Worm (Caenorhabditis elegans) whole organism, L2 larva: ENCODE measurements around the gene Y64G10A.7.

Source experiments
- C34F6.9 ChIP-seq: fragments of 150-350 bp; optimal IDR thresholded peaks from 2 replicates; lab custom pipeline; 2014; ENCODE audit warnings: missing biosample characterization, missing genetic modification characterization
- F13H6.1 ChIP-seq: sonication (generic microtip); optimal IDR thresholded peaks from 2 replicates; lab custom pipeline; 2016; ENCODE audit warnings: missing genetic modification characterization, missing compliant biosample characterization
- blmp-1 ChIP-seq: sonication (generic microtip); optimal IDR thresholded peaks from 2 replicates; lab custom pipeline; 2017; ENCODE audit warnings: missing genetic modification characterization, mild to moderate bottlenecking, missing compliant biosample characterization, antibody characterized with exemption, moderate library complexity; ENCODE audit not compliant: insufficient read depth
- ceh-16 ChIP-seq: fragments of 150-350 bp; optimal IDR thresholded peaks from 2 replicates; lab custom pipeline; 2014; ENCODE audit warnings: missing biosample characterization, missing genetic modification characterization
- ceh-82 ChIP-seq: fragments of 150-350 bp; optimal IDR thresholded peaks from 2 replicates; lab custom pipeline; 2014; ENCODE audit warnings: missing biosample characterization, missing genetic modification characterization
- crh-2 ChIP-seq: sonication (generic microtip); optimal IDR thresholded peaks from 2 replicates; lab custom pipeline; 2017; ENCODE audit warnings: missing biosample characterization, missing genetic modification characterization
- dmd-4 ChIP-seq: sonication (generic microtip); optimal IDR thresholded peaks from 2 replicates; lab custom pipeline; 2017; ENCODE audit warnings: missing biosample characterization, missing genetic modification characterization
- egl-27 ChIP-seq: sonication (generic microtip); optimal IDR thresholded peaks from 3 replicates; lab custom pipeline; 2017; ENCODE audit warnings: missing biosample characterization, missing genetic modification reagents, missing genetic modification characterization
- elt-1 ChIP-seq: fragments of 150-350 bp; optimal IDR thresholded peaks from 2 replicates; lab custom pipeline; 2014; ENCODE audit warnings: missing biosample characterization, missing genetic modification characterization
- elt-3 ChIP-seq: sonication (generic microtip); optimal IDR thresholded peaks from 2 replicates; lab custom pipeline; 2017; ENCODE audit warnings: missing biosample characterization, missing genetic modification characterization
- fos-1 ChIP-seq: fragments of 150-350 bp; optimal IDR thresholded peaks from 2 replicates; lab custom pipeline; 2014; ENCODE audit warnings: missing biosample characterization, missing genetic modification characterization
- gmeb-1 ChIP-seq: fragments of 150-350 bp; optimal IDR thresholded peaks from 2 replicates; lab custom pipeline; 2014; ENCODE audit warnings: missing biosample characterization, missing genetic modification characterization
- lin-11 ChIP-seq: fragments of 150-350 bp; sonication (generic microtip); optimal IDR thresholded peaks from 2 replicates; lab custom pipeline; 2014; ENCODE audit warnings: missing biosample characterization, missing genetic modification characterization, inconsistent platforms, mixed read lengths
- lin-13 ChIP-seq: fragments of 150-350 bp; optimal IDR thresholded peaks from 2 replicates; lab custom pipeline; 2014; ENCODE audit warnings: missing biosample characterization, missing genetic modification reagents, missing genetic modification characterization
- lsy-2 ChIP-seq, 2 experiments: fragments of 150-350 bp in 1 of 2; sonication (generic microtip) in 1 of 2; optimal IDR thresholded peaks; 2 replicates each; lab custom pipeline; 2014 to 2017; ENCODE audit warnings: missing biosample characterization in 2 of 2, missing genetic modification characterization in 2 of 2
- mab-5 ChIP-seq: fragments of 150-350 bp; optimal IDR thresholded peaks from 2 replicates; lab custom pipeline; 2014; ENCODE audit warnings: missing biosample characterization, missing genetic modification characterization
- mbf-1 ChIP-seq: sonication (generic microtip); optimal IDR thresholded peaks from 2 replicates; lab custom pipeline; 2017; ENCODE audit warnings: missing biosample characterization, missing genetic modification characterization
- mdl-1 ChIP-seq, 2 experiments: fragments of 150-350 bp in 1 of 2; sonication (generic microtip) in 1 of 2; optimal IDR thresholded peaks; 2 replicates each; lab custom pipeline; 2017; ENCODE audit warnings: missing biosample characterization in 2 of 2, missing genetic modification characterization in 2 of 2
- nhr-10 ChIP-seq: sonication (generic microtip); optimal IDR thresholded peaks from 2 replicates; lab custom pipeline; 2017; ENCODE audit warnings: missing biosample characterization, missing genetic modification characterization
- nhr-11 ChIP-seq: fragments of 150-350 bp; optimal IDR thresholded peaks from 2 replicates; lab custom pipeline; 2014; ENCODE audit warnings: missing biosample characterization, missing genetic modification characterization
- nhr-12 ChIP-seq: fragments of 150-350 bp; optimal IDR thresholded peaks from 2 replicates; lab custom pipeline; 2014; ENCODE audit warnings: missing biosample characterization, missing genetic modification characterization
- nhr-129 ChIP-seq: fragments of 150-350 bp; optimal IDR thresholded peaks from 2 replicates; lab custom pipeline; 2014; ENCODE audit warnings: missing biosample characterization, missing genetic modification characterization
- nhr-23 ChIP-seq: fragments of 150-350 bp; optimal IDR thresholded peaks from 2 replicates; lab custom pipeline; 2014; ENCODE audit warnings: missing biosample characterization, missing genetic modification reagents, missing genetic modification characterization
- nhr-237 ChIP-seq: fragments of 150-350 bp; optimal IDR thresholded peaks from 2 replicates; lab custom pipeline; 2014; ENCODE audit warnings: missing biosample characterization, missing genetic modification characterization
- nhr-25 ChIP-seq: fragments of 150-350 bp; sonication (generic microtip); optimal IDR thresholded peaks from 3 replicates; lab custom pipeline; 2014; ENCODE audit warnings: missing biosample characterization, missing genetic modification characterization
- nhr-6 ChIP-seq: fragments of 150-350 bp; optimal IDR thresholded peaks from 2 replicates; lab custom pipeline; 2014; ENCODE audit warnings: missing biosample characterization, missing genetic modification characterization
- nhr-77 ChIP-seq: fragments of 150-350 bp; optimal IDR thresholded peaks from 2 replicates; lab custom pipeline; 2014; ENCODE audit warnings: missing biosample characterization, missing genetic modification characterization
- peb-1 ChIP-seq: fragments of 150-350 bp; optimal IDR thresholded peaks from 2 replicates; lab custom pipeline; 2014; ENCODE audit warnings: missing biosample characterization, missing genetic modification characterization
- sem-4 ChIP-seq: fragments of 150-350 bp; optimal IDR thresholded peaks from 2 replicates; lab custom pipeline; 2014; ENCODE audit warnings: missing biosample characterization, missing genetic modification reagents, missing genetic modification characterization
- skn-1 ChIP-seq: sonication (generic microtip); optimal IDR thresholded peaks from 2 replicates; lab custom pipeline; 2017; ENCODE audit warnings: missing biosample characterization, missing genetic modification characterization
- sma-3 ChIP-seq: sonication (generic microtip); optimal IDR thresholded peaks from 2 replicates; lab custom pipeline; 2016; ENCODE audit warnings: missing genetic modification reagents, missing genetic modification characterization, missing compliant biosample characterization
- sma-9 ChIP-seq, 2 experiments: fragments of 150-350 bp in 1 of 2; sonication (generic microtip) in 1 of 2; optimal IDR thresholded peaks; 2 replicates each; lab custom pipeline; 2014 to 2016; ENCODE audit warnings: missing genetic modification characterization in 2 of 2, mild to moderate bottlenecking in 1 of 2, missing biosample characterization in 1 of 2, missing compliant biosample characterization in 1 of 2, missing genetic modification reagents in 1 of 2, moderate library complexity in 1 of 2
- snpc-4 ChIP-seq: fragments of 150-350 bp; optimal IDR thresholded peaks from 2 replicates; lab custom pipeline; 2014; ENCODE audit warnings: missing biosample characterization, missing genetic modification characterization
- unc-39 ChIP-seq: fragments of 150-350 bp; optimal IDR thresholded peaks from 2 replicates; lab custom pipeline; 2014; ENCODE audit warnings: missing biosample characterization, missing genetic modification characterization
- unc-55 ChIP-seq: fragments of 150-350 bp; sonication (generic microtip); optimal IDR thresholded peaks from 3 replicates; lab custom pipeline; 2014; ENCODE audit warnings: missing biosample characterization, missing genetic modification reagents, missing genetic modification characterization
- unc-62 ChIP-seq: fragments of 150-350 bp; optimal IDR thresholded peaks from 2 replicates; lab custom pipeline; 2014; ENCODE audit warnings: missing biosample characterization, missing genetic modification reagents, missing genetic modification characterization
- zag-1 ChIP-seq: fragments of 150-350 bp; optimal IDR thresholded peaks from 2 replicates; lab custom pipeline; 2014; ENCODE audit warnings: missing biosample characterization, missing genetic modification characterization
- ztf-11 ChIP-seq: sonication (generic microtip); optimal IDR thresholded peaks from 2 replicates; lab custom pipeline; 2017; ENCODE audit warnings: missing biosample characterization, missing genetic modification characterization
- ztf-4 ChIP-seq: fragments of 150-350 bp; optimal IDR thresholded peaks from 2 replicates; lab custom pipeline; 2014; ENCODE audit warnings: missing biosample characterization, missing genetic modification characterization

Y64G10A.7 gene

ce11 chrIV:14350651-14351050 is 59.0 kb downstream of the Y64G10A.7 start, which contains the start of gene oac-56:
Gene oac-56, minus strand, starts transcription at chrIV:14350751.
- TF ChIP-seq mdl-1 (tag; optimal IDR thresholded peaks at IDR 0.05; lab: Kevin White, UChicago) (no peak), nhr-10 (no peak), peb-1 (tag; lab: Kevin White, UChicago) (no peak), mbf-1 (tag; lab: Kevin White, UChicago) (no peak)

- TF ChIP-seq fos-1 (no peak), elt-3 (tag; lab: Kevin White, UChicago) (no peak), skn-1 (tag; lab: Kevin White, UChicago) (no peak), crh-2 (tag; lab: Kevin White, UChicago) (peak; percentile 9), mab-5 (tag; lab: Kevin White, UChicago) (peak; percentile 51), unc-55 (GFP tag; lab: Kevin White, UChicago) (peak; percentile 85), zag-1 (peak; percentile 37), gmeb-1 (tag; lab: Kevin White, UChicago) (no peak), nhr-237 (tag; lab: Kevin White, UChicago) (no peak), unc-39 (tag; lab: Kevin White, UChicago) (no peak), lin-11 (peak; percentile 47), nhr-129 (tag; lab: Kevin White, UChicago) (peak; percentile 96), lin-13 (peak; percentile 16), nhr-23 (tag; lab: Kevin White, UChicago) (no peak), ceh-16 (no peak), egl-27 (tag; lab: Kevin White, UChicago) (no peak), sma-9 (GFP tag; optimal IDR thresholded peaks at IDR 0.05; lab: Kevin White, UChicago) (no peak), sma-9 (tag; optimal IDR thresholded peaks at IDR 0.05; lab: Kevin White, UChicago) (no peak), mdl-1 (tag; optimal IDR thresholded peaks at IDR 0.05; lab: Kevin White, UChicago) (peak in 1 of 2 experiments; percentile 2), F13H6.1 (peak; percentile 62), nhr-10 (no peak), nhr-6 (tag; lab: Kevin White, UChicago) (peak; percentile 8), unc-62 (GFP tag; lab: Kevin White, UChicago) (no peak), ztf-4 (tag; lab: Kevin White, UChicago) (no peak), nhr-25 (tag; lab: Kevin White, UChicago) (no peak), snpc-4 (tag; lab: Kevin White, UChicago) (peak; percentile 26), lsy-2 (tag; optimal IDR thresholded peaks at IDR 0.05; lab: Kevin White, UChicago) (no peak), ceh-82 (tag; lab: Kevin White, UChicago) (no peak), nhr-77 (tag; lab: Kevin White, UChicago) (no peak), sma-3 (GFP tag; lab: Kevin White, UChicago) (no peak), sem-4 (peak; percentile 5), nhr-12 (tag; lab: Kevin White, UChicago) (no peak), elt-1 (no peak), blmp-1 (tag; lab: Kevin White, UChicago) (no peak), C34F6.9 (tag; lab: Kevin White, UChicago) (peak; percentile 77)
Measured at ce11 chrIV:14356120-14356519, 64.4 kb downstream of the Y64G10A.7 start.

ce11 chrIV:14361189-14361588 is 69.5 kb downstream of the Y64G10A.7 start, which contains the start of gene ssu-2:
Gene ssu-2, plus strand, starts transcription at chrIV:14361247.
- TF ChIP-seq nhr-11: no peak
- no peak for TF ChIP-seq skn-1 (tag; lab: Kevin White, UChicago)
- TF ChIP-seq ztf-11: no peak
- no peak for TF ChIP-seq mbf-1 (tag; lab: Kevin White, UChicago)

- no peak for TF ChIP-seq dmd-4 (tag; lab: Kevin White, UChicago)
Measured at ce11 chrIV:14365837-14366378, 74.2 kb downstream of the Y64G10A.7 start.
